Worm (Caenorhabditis elegans) whole organism, L2 larva: ENCODE measurements around the gene F37B4.10.

Source experiments
- C34F6.9 ChIP-seq: fragments of 150-350 bp; optimal IDR thresholded peaks from 2 replicates; lab custom pipeline; 2014; ENCODE audit warnings: missing biosample characterization, missing genetic modification characterization
- F13H6.1 ChIP-seq: sonication (generic microtip); optimal IDR thresholded peaks from 2 replicates; lab custom pipeline; 2016; ENCODE audit warnings: missing genetic modification characterization, missing compliant biosample characterization
- R02D3.7 ChIP-seq: fragments of 150-350 bp; optimal IDR thresholded peaks from 2 replicates; lab custom pipeline; 2014; ENCODE audit warnings: missing biosample characterization, missing genetic modification characterization
- Y55F3AM.14 ChIP-seq: fragments of 200-800 bp; sonication (Bioruptor generic); optimal IDR thresholded peaks from 2 replicates; lab custom pipeline; 2018; ENCODE audit warnings: mild to moderate bottlenecking, missing genetic modification characterization, missing compliant biosample characterization
- ZK546.5 ChIP-seq: sonication (generic microtip); optimal IDR thresholded peaks from 2 replicates; lab custom pipeline; 2017; ENCODE audit warnings: missing biosample characterization, missing genetic modification characterization
- alr-1 ChIP-seq: fragments of 150-350 bp; optimal IDR thresholded peaks from 2 replicates; lab custom pipeline; 2014; ENCODE audit warnings: missing biosample characterization, missing genetic modification characterization
- aly-2 ChIP-seq: fragments of 150-350 bp; optimal IDR thresholded peaks from 2 replicates; lab custom pipeline; 2014; ENCODE audit warnings: missing biosample characterization, missing genetic modification characterization
- ama-1 ChIP-seq: fragments of 150-350 bp; optimal IDR thresholded peaks from 2 replicates; lab custom pipeline; 2018; ENCODE audit warnings: inconsistent platforms
- blmp-1 ChIP-seq: sonication (generic microtip); optimal IDR thresholded peaks from 2 replicates; lab custom pipeline; 2017; ENCODE audit warnings: missing genetic modification characterization, mild to moderate bottlenecking, missing compliant biosample characterization, antibody characterized with exemption, moderate library complexity; ENCODE audit not compliant: insufficient read depth
- crh-2 ChIP-seq: sonication (generic microtip); optimal IDR thresholded peaks from 2 replicates; lab custom pipeline; 2017; ENCODE audit warnings: missing biosample characterization, missing genetic modification characterization
- dmd-4 ChIP-seq: sonication (generic microtip); optimal IDR thresholded peaks from 2 replicates; lab custom pipeline; 2017; ENCODE audit warnings: missing biosample characterization, missing genetic modification characterization
- egl-27 ChIP-seq: sonication (generic microtip); optimal IDR thresholded peaks from 3 replicates; lab custom pipeline; 2017; ENCODE audit warnings: missing biosample characterization, missing genetic modification reagents, missing genetic modification characterization
- elt-1 ChIP-seq: fragments of 150-350 bp; optimal IDR thresholded peaks from 2 replicates; lab custom pipeline; 2014; ENCODE audit warnings: missing biosample characterization, missing genetic modification characterization
- elt-3 ChIP-seq: sonication (generic microtip); optimal IDR thresholded peaks from 2 replicates; lab custom pipeline; 2017; ENCODE audit warnings: missing biosample characterization, missing genetic modification characterization
- gmeb-1 ChIP-seq: fragments of 150-350 bp; optimal IDR thresholded peaks from 2 replicates; lab custom pipeline; 2014; ENCODE audit warnings: missing biosample characterization, missing genetic modification characterization
- lin-11 ChIP-seq: fragments of 150-350 bp; sonication (generic microtip); optimal IDR thresholded peaks from 2 replicates; lab custom pipeline; 2014; ENCODE audit warnings: missing biosample characterization, missing genetic modification characterization, inconsistent platforms, mixed read lengths
- lin-13 ChIP-seq: fragments of 150-350 bp; optimal IDR thresholded peaks from 2 replicates; lab custom pipeline; 2014; ENCODE audit warnings: missing biosample characterization, missing genetic modification reagents, missing genetic modification characterization
- lin-39 ChIP-seq: fragments of 150-350 bp; optimal IDR thresholded peaks from 2 replicates; lab custom pipeline; 2014; ENCODE audit warnings: missing biosample characterization, missing genetic modification reagents, missing genetic modification characterization
- mbf-1 ChIP-seq: sonication (generic microtip); optimal IDR thresholded peaks from 2 replicates; lab custom pipeline; 2017; ENCODE audit warnings: missing biosample characterization, missing genetic modification characterization
- mdl-1 ChIP-seq, 2 experiments: fragments of 150-350 bp in 1 of 2; sonication (generic microtip) in 1 of 2; optimal IDR thresholded peaks; 2 replicates each; lab custom pipeline; 2017; ENCODE audit warnings: missing biosample characterization in 2 of 2, missing genetic modification characterization in 2 of 2
- nhr-12 ChIP-seq: fragments of 150-350 bp; optimal IDR thresholded peaks from 2 replicates; lab custom pipeline; 2014; ENCODE audit warnings: missing biosample characterization, missing genetic modification characterization
- nhr-23 ChIP-seq: fragments of 150-350 bp; optimal IDR thresholded peaks from 2 replicates; lab custom pipeline; 2014; ENCODE audit warnings: missing biosample characterization, missing genetic modification reagents, missing genetic modification characterization
- nhr-237 ChIP-seq: fragments of 150-350 bp; optimal IDR thresholded peaks from 2 replicates; lab custom pipeline; 2014; ENCODE audit warnings: missing biosample characterization, missing genetic modification characterization
- nhr-25 ChIP-seq: fragments of 150-350 bp; sonication (generic microtip); optimal IDR thresholded peaks from 3 replicates; lab custom pipeline; 2014; ENCODE audit warnings: missing biosample characterization, missing genetic modification characterization
- nhr-77 ChIP-seq: fragments of 150-350 bp; optimal IDR thresholded peaks from 2 replicates; lab custom pipeline; 2014; ENCODE audit warnings: missing biosample characterization, missing genetic modification characterization
- peb-1 ChIP-seq: fragments of 150-350 bp; optimal IDR thresholded peaks from 2 replicates; lab custom pipeline; 2014; ENCODE audit warnings: missing biosample characterization, missing genetic modification characterization
- sem-4 ChIP-seq: fragments of 150-350 bp; optimal IDR thresholded peaks from 2 replicates; lab custom pipeline; 2014; ENCODE audit warnings: missing biosample characterization, missing genetic modification reagents, missing genetic modification characterization
- skn-1 ChIP-seq: sonication (generic microtip); optimal IDR thresholded peaks from 2 replicates; lab custom pipeline; 2017; ENCODE audit warnings: missing biosample characterization, missing genetic modification characterization
- sma-3 ChIP-seq: sonication (generic microtip); optimal IDR thresholded peaks from 2 replicates; lab custom pipeline; 2016; ENCODE audit warnings: missing genetic modification reagents, missing genetic modification characterization, missing compliant biosample characterization
- sma-9 ChIP-seq, 2 experiments: fragments of 150-350 bp in 1 of 2; sonication (generic microtip) in 1 of 2; optimal IDR thresholded peaks; 2 replicates each; lab custom pipeline; 2014 to 2016; ENCODE audit warnings: missing genetic modification characterization in 2 of 2, mild to moderate bottlenecking in 1 of 2, missing biosample characterization in 1 of 2, missing compliant biosample characterization in 1 of 2, missing genetic modification reagents in 1 of 2, moderate library complexity in 1 of 2
- snpc-4 ChIP-seq: fragments of 150-350 bp; optimal IDR thresholded peaks from 2 replicates; lab custom pipeline; 2014; ENCODE audit warnings: missing biosample characterization, missing genetic modification characterization
- unc-39 ChIP-seq: fragments of 150-350 bp; optimal IDR thresholded peaks from 2 replicates; lab custom pipeline; 2014; ENCODE audit warnings: missing biosample characterization, missing genetic modification characterization
- unc-55 ChIP-seq: fragments of 150-350 bp; sonication (generic microtip); optimal IDR thresholded peaks from 3 replicates; lab custom pipeline; 2014; ENCODE audit warnings: missing biosample characterization, missing genetic modification reagents, missing genetic modification characterization
- unc-62 ChIP-seq: fragments of 150-350 bp; optimal IDR thresholded peaks from 2 replicates; lab custom pipeline; 2014; ENCODE audit warnings: missing biosample characterization, missing genetic modification reagents, missing genetic modification characterization
- zag-1 ChIP-seq: fragments of 150-350 bp; optimal IDR thresholded peaks from 2 replicates; lab custom pipeline; 2014; ENCODE audit warnings: missing biosample characterization, missing genetic modification characterization
- ztf-1 ChIP-seq: fragments of 200-800 bp; sonication (Bioruptor generic); conservative IDR thresholded peaks from 2 replicates; pipeline ENCODE4 v1.3.6; 2022; ENCODE audit warnings: missing genetic modification characterization, missing compliant biosample characterization
- ztf-11 ChIP-seq: sonication (generic microtip); optimal IDR thresholded peaks from 2 replicates; lab custom pipeline; 2017; ENCODE audit warnings: missing biosample characterization, missing genetic modification characterization

The F37B4.10 gene

DNA sequence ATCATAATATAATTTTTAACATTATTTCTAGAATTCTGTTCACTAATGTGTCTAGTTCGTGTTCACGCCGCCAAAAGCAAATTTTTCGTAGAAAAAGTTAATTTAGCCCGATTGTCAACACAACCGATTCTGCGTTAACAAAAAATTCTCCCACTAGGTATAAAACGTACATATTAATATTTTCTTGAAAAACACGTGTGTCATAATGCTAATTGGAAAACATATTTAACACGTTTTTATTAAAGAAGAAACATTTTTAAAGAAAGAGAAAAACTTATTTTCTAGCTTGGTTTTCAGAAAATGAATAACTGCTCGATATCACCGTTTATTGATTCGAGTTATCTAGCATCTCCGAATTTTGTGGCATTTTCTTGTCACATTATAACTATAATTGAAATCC lies 7.3 kb downstream of the F37B4.10 start, which contains the start of gene srh-243:
Gene srh-243, plus strand, starts transcription at position 301 of the 400 bp plus-strand sequence.
- no peak for TF ChIP-seq ztf-11 (tag; lab: Kevin White, UChicago)
- no peak for TF ChIP-seq ZK546.5 (tag; lab: Kevin White, UChicago)
- no peak for TF ChIP-seq crh-2
- TF ChIP-seq F13H6.1: no peak
- TF ChIP-seq nhr-25 (tag; lab: Kevin White, UChicago): no peak
- no peak for TF ChIP-seq blmp-1 (tag; lab: Kevin White, UChicago)
- no peak for TF ChIP-seq mbf-1 (tag; lab: Kevin White, UChicago)
- no peak for TF ChIP-seq unc-55 (GFP tag; lab: Kevin White, UChicago)
- TF ChIP-seq sma-9 (GFP tag; optimal IDR thresholded peaks at IDR 0.05; lab: Kevin White, UChicago): no peak
- TF ChIP-seq sma-9 (tag; optimal IDR thresholded peaks at IDR 0.05; lab: Kevin White, UChicago): no peak

DNA sequence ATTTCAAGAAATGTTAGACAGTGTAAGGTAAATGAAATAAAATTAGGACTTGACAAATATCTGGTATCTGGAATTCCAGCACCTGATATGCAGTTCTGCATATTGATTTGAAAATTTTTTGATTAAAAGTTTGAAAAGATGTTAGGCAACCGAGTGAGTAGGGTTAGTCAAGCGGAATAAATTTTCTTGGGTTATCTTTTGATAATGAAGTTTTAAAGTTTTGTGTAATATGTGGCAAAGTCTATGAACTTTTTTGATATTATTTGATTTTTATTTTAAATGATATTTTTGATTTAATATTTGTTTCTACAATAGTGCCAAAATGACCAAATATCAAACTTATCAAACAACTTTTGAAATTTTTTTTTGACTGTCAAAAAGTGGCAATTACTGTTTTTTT lies 7.9 kb downstream of the F37B4.10 start, which contains the start of gene srh-241:
Gene srh-241, minus strand, starts transcription at position 101 of the 400 bp plus-strand sequence.
- TF ChIP-seq mdl-1 (tag; optimal IDR thresholded peaks at IDR 0.05; lab: Kevin White, UChicago) (no peak), C34F6.9 (tag; lab: Kevin White, UChicago) (no peak), crh-2 (no peak), gmeb-1 (tag; lab: Kevin White, UChicago) (no peak), elt-1 (tag; lab: Kevin White, UChicago) (no peak), lin-13 (GFP tag; lab: Kevin White, UChicago) (no peak), sem-4 (tag; lab: Kevin White, UChicago) (no peak), egl-27 (tag; lab: Kevin White, UChicago) (no peak), nhr-237 (tag; lab: Kevin White, UChicago) (no peak)
- TF ChIP-seq, all 48 proteins: peak for 0

DNA sequence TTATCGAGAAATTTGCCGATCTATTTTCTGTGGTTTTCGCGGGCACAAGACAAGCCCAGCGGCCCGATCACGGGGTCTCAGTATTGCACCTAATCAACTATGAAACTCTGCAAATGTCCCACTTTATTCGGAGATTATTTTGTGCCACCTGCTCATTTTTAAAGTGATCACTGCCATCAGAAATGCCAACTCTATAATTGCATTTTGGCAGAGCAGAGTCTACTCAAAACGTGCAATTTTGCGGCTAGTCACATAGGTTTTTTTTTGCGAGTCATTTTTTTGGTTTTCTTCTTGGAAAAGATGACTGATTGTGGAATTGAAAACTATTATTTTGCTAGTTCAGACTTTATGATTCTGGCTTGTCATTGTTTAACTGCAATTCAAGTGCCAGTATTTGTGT lies 12.5 kb downstream of the F37B4.10 start, which contains the start of gene srh-240:
Gene srh-240, plus strand, starts transcription at position 301 of the 400 bp plus-strand sequence.
- TF ChIP-seq ztf-11 (tag; lab: Kevin White, UChicago): no peak
- no peak for TF ChIP-seq mbf-1 (tag; lab: Kevin White, UChicago)
- TF ChIP-seq unc-39 (tag; lab: Kevin White, UChicago): no peak
- TF ChIP-seq unc-62 (GFP tag; lab: Kevin White, UChicago): no peak
- TF ChIP-seq aly-2: no peak
- no peak for TF ChIP-seq C34F6.9 (tag; lab: Kevin White, UChicago)
- no peak for TF ChIP-seq sem-4 (tag; lab: Kevin White, UChicago)
- no peak for TF ChIP-seq egl-27 (tag; lab: Kevin White, UChicago)
- TF ChIP-seq zag-1 (tag; lab: Kevin White, UChicago): no peak
- TF ChIP-seq R02D3.7 (tag; lab: Kevin White, UChicago): no peak
- TF ChIP-seq sma-3 (GFP tag; lab: Kevin White, UChicago): no peak
- TF ChIP-seq ztf-1: no peak
- no peak for TF ChIP-seq gmeb-1 (tag; lab: Kevin White, UChicago)
- no peak for TF ChIP-seq skn-1 (tag; lab: Kevin White, UChicago)
- no peak for TF ChIP-seq mdl-1 (tag; optimal IDR thresholded peaks at IDR 0.05; lab: Kevin White, UChicago)
- TF ChIP-seq, all 48 proteins: peak for 0

DNA sequence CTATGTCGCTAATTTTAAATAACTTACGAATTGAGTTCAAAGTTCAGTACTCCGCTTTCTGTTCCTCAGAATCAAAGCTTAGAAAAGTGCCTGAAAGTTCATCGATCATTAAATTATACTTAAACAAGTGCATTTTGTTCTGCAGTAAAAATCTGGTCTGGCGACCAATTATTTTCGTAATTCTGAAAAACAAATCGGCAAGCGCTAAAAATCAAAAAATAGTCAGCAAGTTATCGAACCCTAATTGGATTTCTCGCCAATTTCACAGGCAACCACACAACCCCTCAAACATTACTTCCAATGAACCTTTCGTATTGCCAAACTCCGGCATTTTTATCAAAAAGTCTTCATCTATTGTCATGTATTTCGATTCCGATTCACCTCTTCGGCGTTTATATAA lies 14.4 kb downstream of the F37B4.10 start, which contains the start of gene srh-272:
Gene srh-272, plus strand, starts transcription at position 301 of the 400 bp plus-strand sequence.
- no peak for TF ChIP-seq sem-4 (tag; lab: Kevin White, UChicago)
- TF ChIP-seq elt-3 (tag; lab: Kevin White, UChicago): no peak
- no peak for TF ChIP-seq nhr-12 (tag; lab: Kevin White, UChicago)
- no peak for TF ChIP-seq sma-3 (GFP tag; lab: Kevin White, UChicago)
- no peak for TF ChIP-seq sma-9 (GFP tag; optimal IDR thresholded peaks at IDR 0.05; lab: Kevin White, UChicago)
- TF ChIP-seq sma-9 (tag; optimal IDR thresholded peaks at IDR 0.05; lab: Kevin White, UChicago): no peak
- TF ChIP-seq Y55F3AM.14 (GFP tag; lab: Kevin White, UChicago): no peak
- TF ChIP-seq snpc-4: no peak
- no peak for TF ChIP-seq lin-39
- no peak for TF ChIP-seq mbf-1 (tag; lab: Kevin White, UChicago)
- TF ChIP-seq unc-39 (tag; lab: Kevin White, UChicago): no peak
- no peak for TF ChIP-seq peb-1 (tag; lab: Kevin White, UChicago)
- no peak for TF ChIP-seq lin-11
- no peak for TF ChIP-seq lin-13 (GFP tag; lab: Kevin White, UChicago)

DNA sequence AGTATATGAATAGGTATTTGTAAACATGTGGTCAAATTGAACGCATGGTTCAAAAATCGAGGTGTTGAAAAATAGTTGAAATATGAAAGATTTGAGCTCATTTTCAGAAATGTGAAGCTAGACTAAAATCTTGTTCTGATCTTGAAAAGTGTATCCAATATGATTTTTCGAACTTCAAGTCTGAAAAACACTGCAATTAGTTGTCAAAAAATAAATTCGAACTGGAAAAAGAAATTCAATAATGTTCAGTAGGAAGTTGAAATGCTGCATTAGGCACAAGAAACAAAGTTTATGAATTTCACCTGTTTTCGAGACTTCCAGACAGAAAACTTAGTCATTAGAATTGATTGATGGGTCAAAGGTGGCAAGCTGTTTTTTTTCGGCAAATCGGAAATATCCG lies 15.9 kb downstream of the F37B4.10 start, which contains the start of gene srh-270:
Gene srh-270, minus strand, starts transcription at position 101 of the 400 bp plus-strand sequence.
- TF ChIP-seq nhr-77 (tag; lab: Kevin White, UChicago) (no peak), lin-13 (GFP tag; lab: Kevin White, UChicago) (no peak), ama-1 (no peak), alr-1 (tag; lab: Kevin White, UChicago) (no peak), nhr-23 (no peak), dmd-4 (tag; lab: Kevin White, UChicago) (no peak), unc-55 (GFP tag; lab: Kevin White, UChicago) (no peak)
